Fruit fly (Drosophila melanogaster): ENCODE data around the gene dyl.

- TF ChIP-seq psq (GFP tag; optimal IDR thresholded peaks at IDR 0.05) (no peak), CG32264 (GFP tag; optimal IDR thresholded peaks at IDR 0.05) (no peak)
Measured at dm6 chr3L:4318677-4319580, 11.4 kb upstream of the dyl start, which contains the start of gene PMP34.
